Worm (Caenorhabditis elegans) whole organism, late embryonic: Measurements from ENCODE around the gene F33E11.2.

Experiments used
- C08G9.2 ChIP-seq: sonication (generic microtip); optimal IDR thresholded peaks from 2 replicates; lab custom pipeline; 2016; ENCODE audit warnings: mild to moderate bottlenecking, missing genetic modification characterization, moderate library complexity, missing compliant biosample characterization
- C38D4.7 ChIP-seq: fragments of 200-800 bp; sonication (Bioruptor generic); optimal IDR thresholded peaks from 2 replicates; lab custom pipeline; 2018; ENCODE audit warnings: mild to moderate bottlenecking, missing genetic modification characterization, moderate library complexity, missing compliant biosample characterization
- F13H6.1 ChIP-seq: sonication (generic microtip); optimal IDR thresholded peaks from 2 replicates; lab custom pipeline; 2016; ENCODE audit warnings: missing genetic modification characterization, missing compliant biosample characterization
- K02D7.2 ChIP-seq: sonication (generic microtip); optimal IDR thresholded peaks from 2 replicates; lab custom pipeline; 2017; ENCODE audit warnings: mild to moderate bottlenecking, missing genetic modification characterization, missing compliant biosample characterization
- K09A11.1 ChIP-seq: sonication (generic microtip); optimal IDR thresholded peaks from 2 replicates; lab custom pipeline; 2017; ENCODE audit warnings: antibody characterized with exemption, mild to moderate bottlenecking, missing genetic modification characterization, missing compliant biosample characterization; ENCODE audit not compliant: insufficient read depth
- ama-1 ChIP-seq: fragments of 150-350 bp; optimal IDR thresholded peaks from 2 replicates; lab custom pipeline; 2014
- ceh-14 ChIP-seq: sonication (generic microtip); optimal IDR thresholded peaks from 2 replicates; lab custom pipeline; 2016; ENCODE audit warnings: missing genotype, missing genetic modification characterization, missing compliant biosample characterization
- ceh-19 ChIP-seq: fragments of 200-800 bp; sonication (Bioruptor generic); optimal IDR thresholded peaks from 2 replicates; lab custom pipeline; 2018; ENCODE audit warnings: mild to moderate bottlenecking, missing genetic modification characterization, missing compliant biosample characterization
- ceh-22 ChIP-seq: sonication (generic microtip); optimal IDR thresholded peaks from 2 replicates; lab custom pipeline; 2017; ENCODE audit warnings: missing biosample characterization, missing genetic modification characterization
- ceh-31 ChIP-seq: sonication (generic microtip); optimal IDR thresholded peaks from 2 replicates; lab custom pipeline; 2016; ENCODE audit warnings: missing genetic modification characterization, missing compliant biosample characterization
- ceh-34 ChIP-seq: sonication (generic microtip); optimal IDR thresholded peaks from 2 replicates; lab custom pipeline; 2016; ENCODE audit warnings: mild to moderate bottlenecking, missing genetic modification characterization, missing compliant biosample characterization
- ceh-48 ChIP-seq: sonication (generic microtip); optimal IDR thresholded peaks from 2 replicates; lab custom pipeline; 2016; ENCODE audit warnings: missing genetic modification characterization, inconsistent platforms, missing compliant biosample characterization
- ceh-6 ChIP-seq: fragments of 200-800 bp; sonication (Bioruptor generic); optimal IDR thresholded peaks from 2 replicates; lab custom pipeline; 2018; ENCODE audit warnings: mild to moderate bottlenecking, missing genetic modification characterization, missing compliant biosample characterization
- ceh-9 ChIP-seq: sonication (generic microtip); optimal IDR thresholded peaks from 2 replicates; lab custom pipeline; 2016; ENCODE audit warnings: mild to moderate bottlenecking, missing genetic modification characterization, inconsistent platforms, missing compliant biosample characterization
- dve-1 ChIP-seq: sonication (generic microtip); optimal IDR thresholded peaks from 2 replicates; lab custom pipeline; 2017; ENCODE audit warnings: antibody characterized with exemption, mild to moderate bottlenecking, missing genetic modification characterization, missing compliant biosample characterization
- elt-2 ChIP-seq: sonication (generic microtip); optimal IDR thresholded peaks from 2 replicates; lab custom pipeline; 2016; ENCODE audit warnings: missing genetic modification reagents, missing genetic modification characterization, missing compliant biosample characterization
- elt-4 ChIP-seq: sonication (generic microtip); optimal IDR thresholded peaks from 2 replicates; lab custom pipeline; 2016; ENCODE audit warnings: missing genetic modification characterization, missing compliant biosample characterization
- fkh-6 ChIP-seq: sonication (generic microtip); optimal IDR thresholded peaks from 2 replicates; lab custom pipeline; 2016; ENCODE audit warnings: missing genetic modification characterization, missing compliant biosample characterization
- gmeb-2 ChIP-seq: sonication (generic microtip); optimal IDR thresholded peaks from 2 replicates; lab custom pipeline; 2016; ENCODE audit warnings: missing genetic modification characterization, inconsistent platforms, missing compliant biosample characterization
- hlh-30 ChIP-seq: sonication (generic microtip); optimal IDR thresholded peaks from 2 replicates; lab custom pipeline; 2017; ENCODE audit warnings: antibody characterized with exemption, missing genetic modification characterization, missing compliant biosample characterization; ENCODE audit not compliant: insufficient read depth
- hlh-8 ChIP-seq: sonication (generic microtip); optimal IDR thresholded peaks from 2 replicates; lab custom pipeline; 2016; ENCODE audit warnings: missing genotype, missing genetic modification characterization, missing compliant biosample characterization
- lin-11 ChIP-seq: fragments of 200-800 bp; sonication (Bioruptor generic); optimal IDR thresholded peaks from 2 replicates; lab custom pipeline; 2018; ENCODE audit warnings: mild to moderate bottlenecking, missing genetic modification characterization, missing compliant biosample characterization
- madf-2 ChIP-seq: sonication (generic microtip); optimal IDR thresholded peaks from 2 replicates; lab custom pipeline; 2017; ENCODE audit warnings: missing genetic modification characterization, missing compliant biosample characterization
- nfya-1 ChIP-seq: sonication (generic microtip); optimal IDR thresholded peaks from 2 replicates; lab custom pipeline; 2017; ENCODE audit warnings: missing genetic modification characterization, mild to moderate bottlenecking, missing compliant biosample characterization, antibody characterized with exemption, moderate library complexity
- nhr-11 ChIP-seq: fragments of 150-350 bp; optimal IDR thresholded peaks from 2 replicates; lab custom pipeline; 2014; ENCODE audit warnings: missing biosample characterization, missing genetic modification characterization
- nhr-232 ChIP-seq: sonication (generic microtip); optimal IDR thresholded peaks from 2 replicates; lab custom pipeline; 2016; ENCODE audit warnings: missing genetic modification characterization, missing compliant biosample characterization
- npax-4 ChIP-seq: sonication (generic microtip); optimal IDR thresholded peaks from 2 replicates; lab custom pipeline; 2016; ENCODE audit warnings: missing genetic modification characterization, missing compliant biosample characterization
- pat-9 ChIP-seq: fragments of 200-800 bp; sonication (Bioruptor generic); optimal IDR thresholded peaks from 2 replicates; lab custom pipeline; 2018; ENCODE audit warnings: mild to moderate bottlenecking, missing genetic modification characterization, moderate library complexity, missing compliant biosample characterization
- pqm-1 ChIP-seq: sonication (generic microtip); optimal IDR thresholded peaks from 2 replicates; lab custom pipeline; 2016; ENCODE audit warnings: missing genetic modification characterization, missing compliant biosample characterization
- rnt-1 ChIP-seq: sonication (generic microtip); optimal IDR thresholded peaks from 2 replicates; lab custom pipeline; 2016; ENCODE audit warnings: missing genetic modification characterization, missing compliant biosample characterization
- sdc-2 ChIP-seq: sonication (generic microtip); optimal IDR thresholded peaks from 2 replicates; lab custom pipeline; 2016; ENCODE audit warnings: missing genotype, missing genetic modification characterization, missing compliant biosample characterization
- sox-2 ChIP-seq: fragments of 200-800 bp; sonication (Bioruptor generic); IDR thresholded peaks from 2 replicates; pipeline ENCODE4 v1.3.6; 2022; ENCODE audit warnings: missing genetic modification reagents, missing genetic modification characterization, missing compliant biosample characterization
- sox-4 ChIP-seq: sonication (generic microtip); optimal IDR thresholded peaks from 2 replicates; lab custom pipeline; 2017; ENCODE audit warnings: mild to moderate bottlenecking, missing genetic modification characterization, inconsistent platforms, missing compliant biosample characterization
- tbx-7 ChIP-seq: sonication (generic microtip); optimal IDR thresholded peaks from 2 replicates; lab custom pipeline; 2016; ENCODE audit warnings: missing genotype, missing genetic modification characterization, missing compliant biosample characterization
- ttx-3 ChIP-seq: sonication (generic microtip); optimal IDR thresholded peaks from 2 replicates; lab custom pipeline; 2016; ENCODE audit warnings: missing genetic modification reagents, missing genetic modification characterization, missing compliant biosample characterization
- unc-42 ChIP-seq: sonication (generic microtip); optimal IDR thresholded peaks from 2 replicates; lab custom pipeline; 2016; ENCODE audit warnings: missing genotype, missing genetic modification characterization, missing compliant biosample characterization
- unc-55 ChIP-seq: sonication (generic microtip); optimal IDR thresholded peaks from 2 replicates; lab custom pipeline; 2017; ENCODE audit warnings: missing biosample characterization, missing genetic modification reagents, missing genetic modification characterization
- unc-86 ChIP-seq: sonication (generic microtip); optimal IDR thresholded peaks from 2 replicates; lab custom pipeline; 2016; ENCODE audit warnings: missing genetic modification characterization, missing compliant biosample characterization

Gene F33E11.2

DNA sequence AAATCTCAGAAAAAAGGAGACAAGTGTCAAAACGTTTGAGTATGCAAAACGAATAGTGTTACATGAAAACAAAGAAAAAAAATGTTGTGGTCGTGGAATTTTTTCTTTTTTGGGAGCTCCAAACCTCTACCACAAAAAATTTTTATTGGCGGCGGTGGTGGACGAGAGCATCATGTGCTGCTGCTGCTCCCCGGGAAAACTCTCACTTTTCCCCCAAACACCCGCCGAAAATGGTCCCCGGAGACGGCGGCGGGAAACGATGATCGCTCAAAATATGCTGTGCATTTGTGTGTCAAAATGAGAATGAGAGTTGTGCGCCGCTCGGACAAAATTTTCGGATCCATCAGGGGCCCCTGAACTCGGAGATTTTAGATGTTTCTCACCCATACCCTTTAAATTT is 1.9 kb upstream of the F33E11.2 start:
- no peak for TF ChIP-seq nhr-232
- no peak for TF ChIP-seq pat-9 (tag; lab: Kevin White, UChicago)
- TF ChIP-seq sox-2 (GFP tag; lab: Robert Waterston, UW) = no peak
- TF ChIP-seq fkh-6 (tag; lab: Kevin White, UChicago) = no peak
- TF ChIP-seq, all 69 proteins: peak for 0

DNA sequence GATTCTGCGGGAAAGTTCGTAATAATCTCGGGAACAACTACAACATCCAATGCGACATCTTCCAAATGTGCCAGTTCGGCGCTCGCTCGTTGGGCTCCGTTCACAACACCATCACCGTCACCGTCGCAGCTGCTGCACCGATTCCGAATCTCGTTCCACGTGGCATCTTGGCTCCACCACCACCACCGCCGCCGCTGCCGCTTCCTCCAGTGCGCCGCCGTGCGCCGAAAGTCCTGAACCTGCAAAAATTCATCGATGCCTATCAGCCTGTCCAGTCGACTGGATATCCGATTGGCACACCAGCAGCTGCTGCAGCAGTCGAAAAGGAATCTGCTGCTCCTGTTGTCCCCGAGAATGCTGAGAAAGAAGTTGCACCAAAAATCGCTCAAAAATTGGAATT is 648 bp downstream of the F33E11.2 start:
- TF ChIP-seq ceh-9 (tag; lab: Kevin White, UChicago) = no peak
- no peak for TF ChIP-seq ceh-48
- TF ChIP-seq pqm-1 (tag; lab: Kevin White, UChicago) = no peak
- no peak for TF ChIP-seq F13H6.1 (tag; lab: Kevin White, UChicago)
- no peak for TF ChIP-seq unc-55
- no peak for TF ChIP-seq C08G9.2 (tag; lab: Kevin White, UChicago)
- no peak for TF ChIP-seq lin-11 (tag; lab: Kevin White, UChicago)
- TF ChIP-seq madf-2 (tag; lab: Kevin White, UChicago) = no peak
- no peak for TF ChIP-seq hlh-8 (tag; lab: Kevin White, UChicago)
- TF ChIP-seq C38D4.7 = no peak
- no peak for TF ChIP-seq elt-2
- no peak for TF ChIP-seq npax-4 (tag; lab: Kevin White, UChicago)
- TF ChIP-seq tbx-7 (tag; lab: Kevin White, UChicago) = no peak
- no peak for TF ChIP-seq dve-1 (tag; lab: Kevin White, UChicago)
- no peak for TF ChIP-seq sox-4 (tag; lab: Kevin White, UChicago)
- no peak for TF ChIP-seq ceh-19
- TF ChIP-seq, all 69 proteins: peak for 0

- TF ChIP-seq ceh-22 (tag; lab: Kevin White, UChicago) (no peak), rnt-1 (tag; lab: Kevin White, UChicago) (no peak), ceh-9 (tag; lab: Kevin White, UChicago) (no peak), nfya-1 (no peak), elt-4 (peak; percentile 89), K02D7.2 (tag; lab: Kevin White, UChicago) (no peak)
- TF ChIP-seq, all 69 proteins: peak for 1
Measured at ce11 chrV:303271-303670, 5.5 kb downstream of the F33E11.2 start.

ce11 chrV:304613-305012 is 6.9 kb downstream of the F33E11.2 start, which contains the start of gene F33E11.3:
Gene F33E11.3 (minus strand): TSS chrV:304713.
- TF ChIP-seq K09A11.1 (tag; lab: Kevin White, UChicago) = no peak
- no peak for TF ChIP-seq hlh-8 (tag; lab: Kevin White, UChicago)
- TF ChIP-seq ceh-6 (GFP tag; lab: Kevin White, UChicago) = no peak
- no peak for TF ChIP-seq gmeb-2 (tag; lab: Kevin White, UChicago)
- no peak for TF ChIP-seq ama-1 (lab: Kevin White, UChicago)
- TF ChIP-seq ceh-14 = no peak
- TF ChIP-seq nhr-11 (tag; lab: Kevin White, UChicago) = no peak
- no peak for TF ChIP-seq sox-2 (GFP tag; lab: Robert Waterston, UW)
- no peak for TF ChIP-seq sox-4 (tag; lab: Kevin White, UChicago)
- TF ChIP-seq ceh-22 (tag; lab: Kevin White, UChicago) = no peak
- no peak for TF ChIP-seq nfya-1
- TF ChIP-seq ceh-31 = no peak

- peak; percentile 19 for TF ChIP-seq ceh-34 (tag; lab: Kevin White, UChicago)
- TF ChIP-seq sox-2 (GFP tag; lab: Robert Waterston, UW) = no peak
- peak; percentile 14 for TF ChIP-seq elt-2
- TF ChIP-seq nfya-1 = peak; percentile 35
- peak; percentile 48 for TF ChIP-seq ceh-19
- TF ChIP-seq unc-86 (tag; lab: Kevin White, UChicago) = no peak
- peak; percentile 54 for TF ChIP-seq ceh-14
- peak; percentile 11 for TF ChIP-seq ceh-48
- TF ChIP-seq hlh-30 (tag; lab: Kevin White, UChicago) = no peak
- peak; percentile 18 for TF ChIP-seq ttx-3 (tag; lab: Kevin White, UChicago)
- peak; percentile 45 for TF ChIP-seq unc-42 (tag; lab: Kevin White, UChicago)
- no peak for TF ChIP-seq K02D7.2 (tag; lab: Kevin White, UChicago)
- TF ChIP-seq ceh-22 (tag; lab: Kevin White, UChicago) = no peak
- no peak for TF ChIP-seq sdc-2 (tag; lab: Kevin White, UChicago)
- TF ChIP-seq pat-9 (tag; lab: Kevin White, UChicago) = no peak
- TF ChIP-seq, all 69 proteins: peak for 8
Measured at ce11 chrV:311485-312090, 13.8 kb downstream of the F33E11.2 start, which contains the start of gene phf-10. Gene phf-10 (minus strand): TSS chrV:311565.
